Worm (Caenorhabditis elegans) whole organism, L3 larva: ENCODE measurements around the gene nhr-63.

Experiments used
- ama-1 ChIP-seq: fragments of 150-350 bp; optimal IDR thresholded peaks from 2 replicates; lab custom pipeline; 2018
- egl-5 ChIP-seq: fragments of 150-350 bp; optimal IDR thresholded peaks from 2 replicates; lab custom pipeline; 2017; ENCODE audit warnings: missing biosample characterization, missing genetic modification reagents, missing genetic modification characterization, inconsistent platforms
- nhr-28 ChIP-seq: fragments of 150-350 bp; optimal IDR thresholded peaks from 2 replicates; lab custom pipeline; 2014; ENCODE audit warnings: missing biosample characterization, missing genetic modification characterization
- snpc-4 ChIP-seq: fragments of 150-350 bp; optimal IDR thresholded peaks from 2 replicates; lab custom pipeline; 2014; ENCODE audit warnings: missing biosample characterization, missing genetic modification characterization

ce11 chrV:15988074-15988473 lies 14.3 kb upstream of the nhr-63 start, which contains the start of gene F36G9.15:
- no peak for TF ChIP-seq nhr-28 (tag; lab: Kevin White, UChicago)
- no peak for TF ChIP-seq ama-1
- no peak for TF ChIP-seq snpc-4
- TF ChIP-seq egl-5 (tag; lab: Kevin White, UChicago), result no peak
